Worm (Caenorhabditis elegans): Measurements from ENCODE around the gene nlp-59.

nlp-59 gene

ce11 chrV:15020229-15020628, 49.0 kb downstream of the nlp-59 start, which contains the start of gene F14H8.2:
Gene F14H8.2 (minus strand): TSS chrV:15020329.
- TF ChIP-seq elt-1 (tag; optimal IDR thresholded peaks at IDR 0.05) (no peak), zag-1 (tag; optimal IDR thresholded peaks at IDR 0.05) (no peak), sma-3 (GFP tag; optimal IDR thresholded peaks at IDR 0.05) (no peak), nhr-12 (tag; optimal IDR thresholded peaks at IDR 0.05) (no peak), ceh-82 (tag; optimal IDR thresholded peaks at IDR 0.05) (no peak), lin-39 (tag; optimal IDR thresholded peaks at IDR 0.05) (no peak), nhr-25 (tag; optimal IDR thresholded peaks at IDR 0.05) (no peak), ztf-1 (GFP tag; conservative IDR thresholded peaks at IDR 0.05) (no peak), mdl-1 (tag; optimal IDR thresholded peaks at IDR 0.05) (no peak), Y55F3AM.14 (GFP tag; optimal IDR thresholded peaks at IDR 0.05) (no peak), mbf-1 (tag; optimal IDR thresholded peaks at IDR 0.05) (no peak), unc-39 (tag; optimal IDR thresholded peaks at IDR 0.05) (no peak), alr-1 (tag; optimal IDR thresholded peaks at IDR 0.05) (no peak), skn-1 (tag; optimal IDR thresholded peaks at IDR 0.05) (no peak), F13H6.1 (tag; optimal IDR thresholded peaks at IDR 0.05) (no peak), unc-62 (GFP tag; optimal IDR thresholded peaks at IDR 0.05) (no peak), ztf-11 (tag; optimal IDR thresholded peaks at IDR 0.05) (no peak)

- TF ChIP-seq peb-1 (tag; optimal IDR thresholded peaks at IDR 0.05) (no peak), ceh-82 (tag; optimal IDR thresholded peaks at IDR 0.05) (no peak), lin-11 (tag; optimal IDR thresholded peaks at IDR 0.05) (no peak), snpc-4 (tag; optimal IDR thresholded peaks at IDR 0.05) (no peak), nhr-10 (tag; optimal IDR thresholded peaks at IDR 0.05) (no peak), mab-5 (tag; optimal IDR thresholded peaks at IDR 0.05) (no peak), R02D3.7 (tag; optimal IDR thresholded peaks at IDR 0.05) (no peak), ceh-16 (tag; optimal IDR thresholded peaks at IDR 0.05) (no peak), elt-1 (tag; optimal IDR thresholded peaks at IDR 0.05) (no peak), lin-39 (tag; optimal IDR thresholded peaks at IDR 0.05) (no peak)
These were observed 49.5 kb downstream of the nlp-59 start, which contains the start of gene F14H8.5 for ce11 chrV:15020732-15021131. Gene F14H8.5 (plus strand): TSS chrV:15021032.
